Fruit fly (Drosophila melanogaster) S2 (cell line): Measurements from ENCODE around the gene noc.

Experiments used
- CG8478 ChIP-seq: fragments of >200 bp; optimal IDR thresholded peaks from 2 replicates; lab custom pipeline; 2018
- CTCF ChIP-seq, 2 experiments: fragments of >200 bp; optimal IDR thresholded peaks; 2 replicates each; lab custom pipeline; 2018

The noc gene

DNA sequence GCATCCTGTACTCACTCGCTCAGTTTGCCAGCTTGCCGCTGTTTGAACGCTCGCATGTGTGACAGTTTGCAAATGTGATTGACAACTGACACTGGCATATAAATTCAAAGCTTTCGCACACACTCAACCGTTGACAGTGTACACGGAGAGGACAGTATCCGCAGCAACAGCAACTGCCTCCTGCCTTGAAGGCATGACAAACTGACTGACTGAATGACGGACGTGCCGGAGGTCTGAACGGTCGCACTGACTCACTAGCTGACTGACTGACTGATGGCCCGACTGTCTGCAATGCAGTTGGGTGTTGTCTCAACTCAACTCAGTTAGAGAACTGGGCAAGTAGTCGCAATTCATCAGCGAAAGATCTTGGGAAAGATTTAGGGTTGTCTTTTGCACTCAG lies 21.2 kb downstream of the noc start:
- TF ChIP-seq CTCF (optimal IDR thresholded peaks at IDR 0.05; lab: Kevin White, UChicago), result no peak
- no peak for TF ChIP-seq CG8478 (lab: Kevin White, UChicago)

DNA sequence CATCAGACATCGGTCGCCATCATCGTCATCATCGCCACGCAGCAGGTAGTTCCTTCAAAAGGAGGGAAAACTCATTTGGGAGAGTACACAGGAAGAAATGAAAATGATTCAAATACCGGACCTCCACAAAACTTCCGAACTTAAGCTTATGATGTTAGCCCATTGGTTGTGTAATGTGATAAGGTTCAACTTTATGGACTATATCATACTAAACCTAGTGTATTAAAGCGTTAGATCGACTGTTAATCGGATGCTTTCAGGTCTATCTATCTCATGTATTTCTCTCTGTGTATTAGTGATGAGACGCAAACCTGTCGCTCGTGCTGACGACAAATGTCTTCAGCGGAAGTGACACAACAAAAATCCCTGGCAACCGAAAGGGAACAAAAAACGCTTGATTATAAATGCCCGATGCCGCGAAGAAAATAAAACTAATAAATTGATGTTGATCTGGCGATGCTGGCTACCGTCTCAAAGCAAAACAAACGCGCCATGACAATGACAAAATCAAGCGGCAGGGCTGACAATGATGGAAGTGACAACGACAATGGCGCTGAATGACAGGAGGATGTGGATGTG lies 22.2 kb downstream of the noc start:
- TF ChIP-seq CTCF (optimal IDR thresholded peaks at IDR 0.05; lab: Kevin White, UChicago) (no peak), CG8478 (lab: Kevin White, UChicago) (no peak)

- TF ChIP-seq CTCF (optimal IDR thresholded peaks at IDR 0.05; lab: Kevin White, UChicago) (no peak), CG8478 (lab: Kevin White, UChicago) (no peak)
Measured at dm6 chr2L:14515222-14516044, 24.8 kb downstream of the noc start.

dm6 chr2L:14516360-14516759 lies 25.7 kb downstream of the noc start:
- TF ChIP-seq CG8478 (lab: Kevin White, UChicago) (no peak), CTCF (optimal IDR thresholded peaks at IDR 0.05; lab: Kevin White, UChicago) (no peak)

DNA sequence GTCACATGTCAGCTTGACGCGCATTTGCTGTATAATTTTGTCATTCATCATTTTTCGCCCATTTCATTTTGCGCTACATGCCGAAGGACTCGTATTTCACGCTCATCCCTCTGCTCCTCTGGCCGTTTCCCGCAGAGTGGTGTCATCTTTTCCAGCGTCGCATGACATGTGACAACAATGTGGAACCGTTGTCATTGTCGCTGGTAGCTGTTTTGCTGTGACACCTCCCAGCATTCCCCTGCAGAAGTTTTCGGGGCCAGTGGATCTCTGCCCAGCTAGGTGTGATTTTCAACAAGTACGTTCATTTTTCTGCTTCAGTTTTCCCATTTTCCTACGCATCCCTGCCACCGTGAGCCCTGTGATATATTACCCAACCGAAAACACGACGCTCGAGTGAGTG lies 26.7 kb downstream of the noc start:
- TF ChIP-seq CG8478 (lab: Kevin White, UChicago) (no peak), CTCF (optimal IDR thresholded peaks at IDR 0.05; lab: Kevin White, UChicago) (no peak)

- TF ChIP-seq CG8478 (lab: Kevin White, UChicago), result no peak
- TF ChIP-seq CTCF (optimal IDR thresholded peaks at IDR 0.05; lab: Kevin White, UChicago), result no peak
Measured at dm6 chr2L:14517997-14518559, 27.4 kb downstream of the noc start.

DNA sequence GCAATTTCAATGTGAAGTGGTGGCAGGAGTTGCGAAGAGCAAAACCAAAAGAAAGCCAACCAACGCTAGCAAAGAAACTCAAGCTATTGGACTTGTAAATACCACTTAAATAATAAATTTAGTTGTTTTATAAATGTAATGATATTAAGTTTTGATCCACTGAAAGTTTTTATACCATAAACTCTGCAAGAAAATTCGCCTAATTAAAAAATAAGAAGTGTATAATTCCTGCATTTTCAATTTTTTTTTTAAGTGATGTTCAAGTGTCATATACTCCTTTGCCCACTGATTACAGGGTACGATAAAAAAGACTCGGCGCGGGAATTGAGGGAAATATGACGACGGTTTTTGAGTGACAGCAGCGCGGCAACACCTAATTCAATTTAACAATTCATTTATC lies 28.6 kb downstream of the noc start:
- TF ChIP-seq CTCF (optimal IDR thresholded peaks at IDR 0.05; lab: Kevin White, UChicago) (no peak), CG8478 (lab: Kevin White, UChicago) (no peak)

- TF ChIP-seq CTCF (optimal IDR thresholded peaks at IDR 0.05; lab: Kevin White, UChicago) (no peak), CG8478 (lab: Kevin White, UChicago) (no peak)
Measured at dm6 chr2L:14520504-14520903, 29.8 kb downstream of the noc start.

dm6 chr2L:14521472-14521871 lies 30.8 kb downstream of the noc start:
- no peak for TF ChIP-seq CTCF (optimal IDR thresholded peaks at IDR 0.05; lab: Kevin White, UChicago)

DNA sequence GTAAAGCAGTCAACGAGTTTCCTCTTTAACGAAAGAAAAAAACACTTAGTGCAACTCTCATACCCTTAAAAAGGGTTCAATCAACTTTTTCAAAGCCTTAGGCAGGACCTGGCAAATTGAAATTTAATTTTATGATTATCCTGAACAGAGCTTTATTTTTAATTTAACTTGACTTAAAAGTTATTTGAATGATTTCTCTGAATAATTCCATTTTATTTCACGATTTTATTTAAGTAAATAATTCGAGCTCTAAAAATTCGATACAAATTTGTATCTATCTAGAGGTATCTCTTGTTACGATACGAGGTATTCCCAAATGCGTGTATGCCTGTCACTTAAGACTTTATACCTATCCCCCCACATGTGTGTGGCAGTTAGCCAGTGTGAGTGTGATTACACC lies 33.1 kb downstream of the noc start:
- no peak for TF ChIP-seq CTCF (optimal IDR thresholded peaks at IDR 0.05; lab: Kevin White, UChicago)
- TF ChIP-seq CG8478 (lab: Kevin White, UChicago), result no peak

DNA sequence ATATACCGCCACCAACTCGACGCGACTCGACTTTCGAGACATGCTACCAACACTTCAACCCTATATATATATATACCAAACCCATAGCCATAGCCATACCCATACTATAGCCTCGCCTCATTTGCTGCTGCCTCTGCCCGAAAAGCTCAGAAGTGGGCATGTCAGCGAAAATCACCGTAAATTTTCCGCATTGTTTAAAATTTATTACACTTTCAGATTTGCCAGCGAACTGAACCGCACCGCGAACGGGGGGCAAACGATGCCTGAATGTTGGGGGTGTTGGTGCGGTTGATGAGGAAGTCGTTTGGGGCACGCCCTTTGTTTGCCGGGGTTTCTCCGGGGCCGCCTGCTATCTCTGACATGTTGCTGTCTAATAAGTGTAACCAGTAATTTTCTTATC lies 33.6 kb downstream of the noc start, which contains the start of gene CG33648:
CG33648 (plus strand) TSS at position 69 of the 400 bp plus-strand sequence.
- no peak for TF ChIP-seq CTCF (optimal IDR thresholded peaks at IDR 0.05; lab: Kevin White, UChicago)
- no peak for TF ChIP-seq CG8478 (lab: Kevin White, UChicago)

dm6 chr2L:14527200-14527797 lies 36.6 kb downstream of the noc start:
- TF ChIP-seq CG8478 (lab: Kevin White, UChicago) (no peak), CTCF (optimal IDR thresholded peaks at IDR 0.05; lab: Kevin White, UChicago) (no peak)

dm6 chr2L:14528954-14529660 lies 38.4 kb downstream of the noc start:
- no peak for TF ChIP-seq CTCF (optimal IDR thresholded peaks at IDR 0.05; lab: Kevin White, UChicago)

- no peak for TF ChIP-seq CTCF (optimal IDR thresholded peaks at IDR 0.05; lab: Kevin White, UChicago)
- TF ChIP-seq CG8478 (lab: Kevin White, UChicago), result no peak
Measured at dm6 chr2L:14530685-14531084, 40.0 kb downstream of the noc start.
